Fruit fly (Drosophila melanogaster) whole organism, embryonic: ENCODE results near the gene CG14721.

Source experiments
- Aef1 ChIP-seq: fragments of 200-800 bp; sonication (Bioruptor generic); IDR thresholded peaks from 3 replicates; pipeline ENCODE4 v1.3.6; 2022; ENCODE audit warnings: missing biosample characterization, missing genetic modification characterization
- Asciz ChIP-seq: fragments of 200-800 bp; sonication (Bioruptor generic); optimal IDR thresholded peaks from 2 replicates; lab custom pipeline; 2017; ENCODE audit warnings: missing biosample characterization, mild to moderate bottlenecking, missing genetic modification characterization, missing genetic modification reagents
- Atf6 ChIP-seq: fragments of 200-800 bp; sonication (Bioruptor generic); IDR thresholded peaks from 2 replicates; pipeline ENCODE4 v1.3.6; 2022; ENCODE audit warnings: missing biosample characterization, missing genetic modification characterization
- Bdp1 ChIP-seq: fragments of 200-800 bp; sonication (Bioruptor generic); optimal IDR thresholded peaks from 3 replicates; lab custom pipeline; 2016; ENCODE audit warnings: missing biosample characterization, missing genetic modification characterization
- CG10543 ChIP-seq: fragments of 200-800 bp; sonication (Bioruptor generic); optimal IDR thresholded peaks from 3 replicates; lab custom pipeline; 2017; ENCODE audit warnings: missing biosample characterization, mild to moderate bottlenecking, missing genetic modification characterization, moderate library complexity
- CG10654 ChIP-seq: fragments of 200-800 bp; sonication (Bioruptor generic); optimal IDR thresholded peaks from 2 replicates; lab custom pipeline; 2016; ENCODE audit warnings: missing biosample characterization, missing genetic modification characterization
- CG10959 ChIP-seq: fragments of 200-800 bp; sonication (Bioruptor generic); IDR thresholded peaks from 2 replicates; pipeline ENCODE4 v1.3.6; 2022; ENCODE audit warnings: missing biosample characterization, missing genetic modification characterization
- CG11504 ChIP-seq: fragments of 200-800 bp; sonication (Bioruptor generic); optimal IDR thresholded peaks from 3 replicates; lab custom pipeline; 2019; ENCODE audit warnings: missing biosample characterization, mild to moderate bottlenecking, missing genetic modification characterization, moderate library complexity
- CG11560 ChIP-seq: fragments of 200-800 bp; sonication (Bioruptor generic); IDR thresholded peaks from 3 replicates; pipeline ENCODE4 v1.3.6; 2022; ENCODE audit warnings: missing biosample characterization, missing genetic modification characterization
- CG11695 ChIP-seq: fragments of 200-800 bp; sonication (Bioruptor generic); IDR thresholded peaks from 3 replicates; pipeline ENCODE4 v1.3.6; 2022; ENCODE audit warnings: missing biosample characterization, missing genetic modification characterization
- CG12071 ChIP-seq: fragments of 200-800 bp; sonication (Bioruptor generic); optimal IDR thresholded peaks from 3 replicates; lab custom pipeline; 2018; ENCODE audit warnings: missing biosample characterization, mild to moderate bottlenecking, missing genetic modification characterization
- CG12391 ChIP-seq: fragments of 200-800 bp; sonication (Bioruptor generic); optimal IDR thresholded peaks from 3 replicates; lab custom pipeline; 2018; ENCODE audit warnings: missing biosample characterization, mild to moderate bottlenecking, missing genetic modification characterization, moderate library complexity
- CG15696 ChIP-seq: fragments of 200-800 bp; sonication (Bioruptor generic); optimal IDR thresholded peaks from 2 replicates; lab custom pipeline; 2019; ENCODE audit warnings: missing biosample characterization, mild to moderate bottlenecking, missing genetic modification characterization, moderate library complexity
- CG1792 ChIP-seq: fragments of 200-800 bp; sonication (Bioruptor generic); optimal IDR thresholded peaks from 2 replicates; lab custom pipeline; 2016; ENCODE audit warnings: missing biosample characterization, missing genetic modification characterization
- CG18619 ChIP-seq: fragments of 200-800 bp; sonication (Bioruptor generic); optimal IDR thresholded peaks from 3 replicates; lab custom pipeline; 2017; ENCODE audit warnings: missing biosample characterization, mild to moderate bottlenecking, missing genetic modification characterization
- CG31365 ChIP-seq: fragments of 200-800 bp; sonication (Bioruptor generic); optimal IDR thresholded peaks from 2 replicates; lab custom pipeline; 2018; ENCODE audit warnings: missing biosample characterization, mild to moderate bottlenecking, missing genetic modification characterization
- CG3847 ChIP-seq: fragments of 200-800 bp; sonication (Bioruptor generic); IDR thresholded peaks from 2 replicates; pipeline ENCODE4 v1.3.6; 2022; ENCODE audit warnings: missing biosample characterization, missing genetic modification characterization
- CG7556 ChIP-seq: fragments of 200-800 bp; sonication (Bioruptor generic); optimal IDR thresholded peaks from 2 replicates; lab custom pipeline; 2017; ENCODE audit warnings: missing biosample characterization, mild to moderate bottlenecking, missing genetic modification characterization
- CG8290 ChIP-seq, 3 experiments: fragments of 200-800 bp; sonication (Bioruptor generic); optimal IDR thresholded peaks; 2 replicates each; lab custom pipeline; 2016 to 2019; ENCODE audit warnings: missing biosample characterization in 3 of 3, missing genetic modification characterization in 3 of 3, mild to moderate bottlenecking in 2 of 3, moderate library complexity in 1 of 3
- CG8388 ChIP-seq: fragments of 200-800 bp; sonication (Bioruptor generic); optimal IDR thresholded peaks from 2 replicates; lab custom pipeline; 2019; ENCODE audit warnings: missing biosample characterization, mild to moderate bottlenecking, missing genetic modification characterization, moderate library complexity
- CG8924 ChIP-seq: fragments of 200-800 bp; optimal IDR thresholded peaks from 3 replicates; lab custom pipeline; 2019; ENCODE audit warnings: missing biosample characterization, mild to moderate bottlenecking, missing genetic modification characterization, moderate library complexity
- CkIIα-i1 ChIP-seq: fragments of 200-800 bp; sonication (Bioruptor generic); IDR thresholded peaks from 2 replicates; pipeline ENCODE4 v1.3.6; 2022; ENCODE audit warnings: missing biosample characterization, missing genetic modification characterization
- Dek ChIP-seq: fragments of 200-800 bp; sonication (Bioruptor generic); optimal IDR thresholded peaks from 3 replicates; lab custom pipeline; 2019; ENCODE audit warnings: missing biosample characterization, mild to moderate bottlenecking, missing genetic modification characterization, moderate library complexity
- Elba2 ChIP-seq: fragments of 200-800 bp; sonication (Bioruptor generic); optimal IDR thresholded peaks from 3 replicates; lab custom pipeline; 2016; ENCODE audit warnings: missing biosample characterization, missing genetic modification characterization
- HHEX ChIP-seq: fragments of 200-800 bp; sonication (Bioruptor generic); optimal IDR thresholded peaks from 3 replicates; lab custom pipeline; 2017; ENCODE audit warnings: missing biosample characterization, mild to moderate bottlenecking, missing genetic modification characterization, missing genetic modification reagents
- HLHmδ ChIP-seq: fragments of 200-800 bp; sonication (Bioruptor generic); optimal IDR thresholded peaks from 2 replicates; lab custom pipeline; 2018; ENCODE audit warnings: missing biosample characterization, mild to moderate bottlenecking, missing genetic modification characterization, moderate library complexity
- Hmr ChIP-seq: fragments of 200-800 bp; sonication (Bioruptor generic); optimal IDR thresholded peaks from 3 replicates; lab custom pipeline; 2017; ENCODE audit warnings: mild to moderate bottlenecking, missing biosample characterization, missing genetic modification reagents, missing genetic modification characterization
- Mad ChIP-seq: fragments of 200-800 bp; sonication (Bioruptor generic); optimal IDR thresholded peaks from 2 replicates; lab custom pipeline; 2016; ENCODE audit warnings: missing biosample characterization, missing genetic modification characterization
- Med ChIP-seq: fragments of 200-800 bp; sonication (Bioruptor generic); peaks from one replicate; lab custom pipeline; 2016; ENCODE audit warnings: missing biosample characterization, missing genetic modification characterization, mild to moderate bottlenecking, inconsistent platforms, moderate library complexity
- Nf-YC ChIP-seq: fragments of 200-800 bp; optimal IDR thresholded peaks from 3 replicates; lab custom pipeline; 2019; ENCODE audit warnings: missing biosample characterization, mild to moderate bottlenecking, missing genetic modification characterization, moderate library complexity
- al ChIP-seq: fragments of 200-800 bp; sonication (Bioruptor generic); IDR thresholded peaks from 2 replicates; pipeline ENCODE4 v1.3.6; 2022; ENCODE audit warnings: missing biosample characterization, missing genetic modification characterization
- dmrt99B ChIP-seq: fragments of 200-800 bp; sonication (Bioruptor generic); optimal IDR thresholded peaks from 2 replicates; lab custom pipeline; 2018; ENCODE audit warnings: missing biosample characterization, mild to moderate bottlenecking, missing genetic modification characterization, moderate library complexity
- fd102C ChIP-seq: fragments of 200-800 bp; sonication (Bioruptor generic); optimal IDR thresholded peaks from 2 replicates; lab custom pipeline; 2018; ENCODE audit warnings: missing biosample characterization, mild to moderate bottlenecking, missing genetic modification characterization, moderate library complexity
- ftz-f1 ChIP-seq: fragments of 200-800 bp; sonication (Bioruptor generic); optimal IDR thresholded peaks from 2 replicates; lab custom pipeline; 2016; ENCODE audit warnings: missing biosample characterization, missing genetic modification characterization
- grau ChIP-seq: fragments of 200-800 bp; optimal IDR thresholded peaks from 3 replicates; lab custom pipeline; 2019; ENCODE audit warnings: missing biosample characterization, mild to moderate bottlenecking, missing genetic modification characterization, moderate library complexity
- h ChIP-seq: fragments of >200 bp; optimal IDR thresholded peaks from 2 replicates; lab custom pipeline; 2017
- jigr1 ChIP-seq: fragments of 200-800 bp; sonication (Bioruptor generic); IDR thresholded peaks from 3 replicates; pipeline ENCODE4 v1.3.6; 2022; ENCODE audit warnings: missing biosample characterization, missing genetic modification characterization
- klu ChIP-seq: fragments of 200-800 bp; sonication (Bioruptor generic); IDR thresholded peaks from 2 replicates; pipeline ENCODE4 v1.3.6; 2022; ENCODE audit warnings: missing biosample characterization, missing genetic modification characterization
- lilli ChIP-seq: fragments of 200-800 bp; sonication (Bioruptor generic); optimal IDR thresholded peaks from 3 replicates; lab custom pipeline; 2016; ENCODE audit warnings: missing biosample characterization, missing genetic modification characterization
- nerfin-2 ChIP-seq: fragments of 200-800 bp; sonication (Bioruptor generic); IDR thresholded peaks from 2 replicates; pipeline ENCODE4 v1.3.6; 2022; ENCODE audit warnings: missing biosample characterization, missing genetic modification characterization; ENCODE audit not compliant: partially characterized antibody
- odd ChIP-seq: fragments of 200-800 bp; sonication (Bioruptor generic); optimal IDR thresholded peaks from 2 replicates; lab custom pipeline; 2017; ENCODE audit warnings: missing biosample characterization, mild to moderate bottlenecking, missing genetic modification characterization
- rib ChIP-seq: fragments of 200-800 bp; sonication (Bioruptor generic); IDR thresholded peaks from 2 replicates; pipeline ENCODE4 v1.3.6; 2022; ENCODE audit warnings: missing biosample characterization, missing genetic modification characterization
- scrt ChIP-seq: fragments of 200-800 bp; sonication (Bioruptor generic); optimal IDR thresholded peaks from 2 replicates; lab custom pipeline; 2018; ENCODE audit warnings: missing biosample characterization, mild to moderate bottlenecking, missing genetic modification characterization, moderate library complexity
- sd ChIP-seq: fragments of 200-800 bp; sonication (Bioruptor generic); optimal IDR thresholded peaks from 3 replicates; lab custom pipeline; 2018; ENCODE audit warnings: missing biosample characterization, mild to moderate bottlenecking, missing genetic modification characterization, moderate library complexity
- sens ChIP-seq: fragments of 200-800 bp; sonication (Bioruptor generic); peaks from one replicate; lab custom pipeline; 2016; ENCODE audit warnings: missing biosample characterization, missing genetic modification characterization
- sens-2 ChIP-seq: fragments of 200-800 bp; sonication (Bioruptor generic); IDR thresholded peaks from 2 replicates; pipeline ENCODE4 v1.3.6; 2022; ENCODE audit warnings: missing biosample characterization, missing genetic modification characterization
- slp2 ChIP-seq: fragments of 200-800 bp; sonication (Bioruptor generic); optimal IDR thresholded peaks from 2 replicates; lab custom pipeline; 2016; ENCODE audit warnings: missing biosample characterization, missing genetic modification characterization
- tio ChIP-seq: fragments of 200-800 bp; sonication (Bioruptor generic); optimal IDR thresholded peaks from 2 replicates; lab custom pipeline; 2017; ENCODE audit warnings: missing biosample characterization, missing genetic modification characterization, inconsistent platforms
- zen ChIP-seq: fragments of 200-800 bp; sonication (Bioruptor generic); optimal IDR thresholded peaks from 3 replicates; lab custom pipeline; 2018; ENCODE audit warnings: missing biosample characterization, mild to moderate bottlenecking, missing genetic modification characterization, moderate library complexity

CG14721 gene

DNA sequence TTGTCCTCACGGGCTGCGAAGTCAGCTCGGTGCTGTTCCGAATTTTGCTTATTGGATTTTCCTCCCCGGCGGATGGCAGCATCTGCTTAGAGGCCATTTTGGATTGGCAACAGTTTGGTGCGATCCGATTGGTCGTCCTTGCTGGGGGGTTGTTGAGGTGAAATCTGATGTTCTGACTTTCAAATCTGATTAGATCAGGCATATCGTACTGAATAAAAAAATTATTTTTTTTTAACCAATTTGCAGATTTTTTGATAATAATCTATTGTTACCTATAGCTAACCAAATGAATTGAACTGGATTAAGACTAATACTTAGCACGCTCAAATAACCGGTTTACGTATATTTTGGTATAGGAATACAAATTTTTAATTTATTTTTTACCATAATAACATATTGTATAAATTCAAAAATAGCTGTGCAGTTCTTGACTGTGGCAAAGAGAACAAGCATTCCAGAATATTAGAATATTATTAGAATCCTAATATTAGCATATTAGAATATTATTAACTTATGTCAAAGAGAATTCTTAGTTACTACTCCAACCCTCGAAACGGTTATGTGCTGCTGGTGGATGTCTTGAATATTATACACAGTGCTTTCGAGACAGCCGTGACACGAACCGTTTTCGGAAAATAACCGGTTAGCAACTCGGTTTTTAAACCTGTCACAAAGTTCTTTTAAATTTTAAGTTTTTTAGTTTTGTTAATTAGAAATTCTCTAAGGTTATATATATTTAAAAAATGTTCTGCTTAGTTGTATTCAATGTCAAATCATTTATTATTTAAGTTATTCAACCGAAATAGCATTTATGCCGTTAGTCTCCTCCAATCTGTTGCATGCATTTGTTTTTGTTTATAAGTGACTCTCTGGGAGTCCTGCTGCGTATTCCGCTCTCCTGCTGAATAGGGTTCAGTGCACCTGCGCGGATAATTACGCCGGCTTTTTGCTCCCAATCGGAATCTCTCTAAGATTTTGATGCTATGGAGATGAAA, 40.6 kb upstream of the CG14721 start, which contains the start of gene Fer3 (continued):
- TF ChIP-seq HHEX (GFP tag; lab: Kevin White, UChicago) (no peak), jigr1 (GFP tag; lab: Robert Waterston, UW) (no peak), lilli (no peak), CG10959 (GFP tag; lab: Robert Waterston, UW) (no peak), fd102C (GFP tag; lab: Kevin White, UChicago) (no peak), CG11504 (tag; lab: Kevin White, UChicago) (peak; percentile 31), sd (tag; lab: Kevin White, UChicago) (peak; percentile 40), CG12391 (peak; percentile 39), CG11560 (tag; lab: Robert Waterston, UW) (no peak), Atf6 (peak; percentile 38; the same call in 1 of the 2 replicates), CG11695 (GFP tag; lab: Robert Waterston, UW) (no peak), CkIIα-i1 (no peak), odd (no peak), CG18619 (GFP tag; lab: Kevin White, UChicago) (no peak), ftz-f1 (GFP tag; lab: Kevin White, UChicago) (no peak), CG15696 (tag; lab: Kevin White, UChicago) (no peak), dmrt99B (tag; lab: Kevin White, UChicago) (no peak), Mad (GFP tag; lab: Kevin White, UChicago) (no peak), h (no peak), Bdp1 (no peak), rib (GFP tag; lab: Robert Waterston, UW) (no peak), HLHmδ (GFP tag; lab: Kevin White, UChicago) (no peak), Dek (tag; lab: Kevin White, UChicago) (peak; percentile 13), sens-2 (no peak), CG10543 (GFP tag; lab: Kevin White, UChicago) (no peak), scrt (GFP tag; lab: Kevin White, UChicago) (peak; percentile 93), slp2 (GFP tag; lab: Kevin White, UChicago) (no peak), Med (peak; percentile 1), CG1792 (no peak), CG8388 (no peak), Hmr (GFP tag; lab: Kevin White, UChicago) (peak; percentile 28), sens (GFP tag; lab: Kevin White, UChicago) (peak; percentile 59), zen (no peak), al (GFP tag; lab: Robert Waterston, UW) (no peak), CG3847 (GFP tag; lab: Robert Waterston, UW) (no peak), Elba2 (GFP tag; lab: Kevin White, UChicago) (peak; percentile 98), Aef1 (GFP tag; lab: Robert Waterston, UW) (no peak), CG12071 (GFP tag; lab: Kevin White, UChicago) (no peak), CG8290 (GFP tag; optimal IDR thresholded peaks at IDR 0.05; lab: Kevin White, UChicago) (no peak), CG8290 (tag; optimal IDR thresholded peaks at IDR 0.05; lab: Kevin White, UChicago) (no peak), tio (no peak), nerfin-2 (no peak), CG31365 (tag; lab: Kevin White, UChicago) (no peak), CG10654 (GFP tag; lab: Kevin White, UChicago) (no peak), CG7556 (GFP tag; lab: Kevin White, UChicago) (peak; percentile 2), Nf-YC (tag; lab: Kevin White, UChicago) (peak; percentile 93), CG8924 (tag; lab: Kevin White, UChicago) (peak; percentile 12), grau (tag; lab: Kevin White, UChicago) (no peak), klu (no peak), Asciz (GFP tag; lab: Kevin White, UChicago) (no peak)
